Worm (Caenorhabditis elegans) whole organism, early embryonic: ENCODE data around the gene C01G10.9.

Experiments used
- ceh-13 ChIP-seq: fragments of 200-800 bp; sonication (Bioruptor generic); optimal IDR thresholded peaks from 2 replicates; lab custom pipeline; 2018; ENCODE audit warnings: mild to moderate bottlenecking, missing genetic modification characterization, missing compliant biosample characterization
- flt-1 ChIP-seq: fragments of 200-800 bp; sonication (Bioruptor generic); IDR thresholded peaks from 2 replicates; pipeline ENCODE4 v1.3.6; 2022; ENCODE audit warnings: missing genetic modification characterization, missing compliant biosample characterization
- hmbx-1 ChIP-seq: sonication (generic microtip); optimal IDR thresholded peaks from 2 replicates; lab custom pipeline; 2016; ENCODE audit warnings: mild to moderate bottlenecking, missing genetic modification characterization, missing compliant biosample characterization
- scrt-1 ChIP-seq: fragments of 200-800 bp; sonication (Bioruptor generic); IDR thresholded peaks from 2 replicates; pipeline ENCODE4 v1.3.6; 2022; ENCODE audit warnings: missing genetic modification characterization, missing compliant biosample characterization
- tbx-37 ChIP-seq: fragments of 200-800 bp; sonication (Bioruptor generic); conservative IDR thresholded peaks from 2 replicates; pipeline ENCODE4 v1.3.6; 2022; ENCODE audit warnings: missing genetic modification reagents, missing genetic modification characterization, missing compliant biosample characterization
- tra-4 ChIP-seq: sonication (generic microtip); optimal IDR thresholded peaks from 2 replicates; lab custom pipeline; 2017; ENCODE audit warnings: missing genetic modification characterization, missing compliant biosample characterization

ce11 chrV:15127413-15127812, 45.1 kb downstream of the C01G10.9 start, which contains the start of gene srj-27:
- TF ChIP-seq tra-4 (tag; lab: Kevin White, UChicago) (no peak), tbx-37 (GFP tag; lab: Robert Waterston, UW) (no peak), ceh-13 (GFP tag; lab: Kevin White, UChicago) (no peak), scrt-1 (GFP tag; lab: Robert Waterston, UW) (no peak), flt-1 (GFP tag; lab: Robert Waterston, UW) (no peak), hmbx-1 (tag; lab: Kevin White, UChicago) (no peak)
